Worm (Caenorhabditis elegans) whole organism, L4 larva: Measurements from ENCODE around the gene C06C6.7.

Experiments
- aly-2 ChIP-seq: sonication (generic microtip); optimal IDR thresholded peaks from 2 replicates; lab custom pipeline; 2018; ENCODE audit warnings: missing biosample characterization, missing genetic modification characterization
- nhr-77 ChIP-seq: fragments of 150-350 bp; optimal IDR thresholded peaks from 2 replicates; lab custom pipeline; 2014; ENCODE audit warnings: missing biosample characterization, missing genetic modification characterization

- TF ChIP-seq aly-2 (tag; lab: Kevin White, UChicago): no peak
- no peak for TF ChIP-seq nhr-77 (tag; lab: Kevin White, UChicago)
Measured at ce11 chrV:15988074-15988473, 3.9 kb upstream of the C06C6.7 start, which contains the start of gene F36G9.15.
